Fruit fly (Drosophila melanogaster) whole organism, pupa: ENCODE measurements around the gene CG46280.

ENCODE experiments used
- CG8301 ChIP-seq: fragments of 200-800 bp; sonication (Bioruptor generic); optimal IDR thresholded peaks from 2 replicates; lab custom pipeline; 2018; ENCODE audit warnings: missing biosample characterization, mild to moderate bottlenecking, missing genetic modification characterization
- Ets98B ChIP-seq: fragments of 200-800 bp; sonication (Bioruptor generic); IDR thresholded peaks from 2 replicates; pipeline ENCODE4 v1.3.6; 2022; ENCODE audit warnings: missing biosample characterization, missing genetic modification characterization
- Pif1B ChIP-seq: fragments of 200-800 bp; sonication (Bioruptor generic); optimal IDR thresholded peaks from 3 replicates; lab custom pipeline; 2016; ENCODE audit warnings: missing biosample characterization, missing genetic modification characterization
- rn ChIP-seq: fragments of 200-800 bp; sonication (Bioruptor generic); IDR thresholded peaks from 2 replicates; pipeline ENCODE4 v1.3.6; 2022; ENCODE audit warnings: missing biosample characterization, missing genetic modification characterization

- no peak for TF ChIP-seq Ets98B
- TF ChIP-seq Pif1B (GFP tag; lab: Kevin White, UChicago): no peak
- TF ChIP-seq rn (GFP tag; lab: Robert Waterston, UW): no peak
- no peak for TF ChIP-seq CG8301
Measured at dm6 chr3R:12988411-12988810, 42.0 kb downstream of the CG46280 start, which contains the start of gene CG14383.
